Worm (Caenorhabditis elegans) whole organism, early embryonic: ENCODE measurements around the gene ugt-21.

Experiments
- B0310.2 ChIP-seq: sonication (generic microtip); optimal IDR thresholded peaks from 2 replicates; lab custom pipeline; 2016; ENCODE audit warnings: mild to moderate bottlenecking, missing genetic modification characterization, missing compliant biosample characterization
- F13C5.2 ChIP-seq: sonication (generic microtip); optimal IDR thresholded peaks from 2 replicates; lab custom pipeline; 2017; ENCODE audit warnings: mild to moderate bottlenecking, missing genetic modification characterization, inconsistent platforms, missing compliant biosample characterization
- aly-1 ChIP-seq: sonication (generic microtip); optimal IDR thresholded peaks from 2 replicates; lab custom pipeline; 2016; ENCODE audit warnings: missing genetic modification characterization, missing compliant biosample characterization
- ama-1 ChIP-seq: fragments of 150-350 bp; optimal IDR thresholded peaks from 2 replicates; lab custom pipeline; 2014
- ceh-36 ChIP-seq: sonication (generic microtip); optimal IDR thresholded peaks from 2 replicates; lab custom pipeline; 2016; ENCODE audit warnings: missing genetic modification characterization, inconsistent platforms, missing compliant biosample characterization
- ets-7 ChIP-seq: sonication (generic microtip); optimal IDR thresholded peaks from 2 replicates; lab custom pipeline; 2016; ENCODE audit warnings: missing genotype, missing genetic modification characterization, missing compliant biosample characterization
- flt-1 ChIP-seq: fragments of 200-800 bp; sonication (Bioruptor generic); IDR thresholded peaks from 2 replicates; pipeline ENCODE4 v1.3.6; 2022; ENCODE audit warnings: missing genetic modification characterization, missing compliant biosample characterization
- hmg-4 ChIP-seq: fragments of 200-800 bp; sonication (Bioruptor generic); optimal IDR thresholded peaks from 2 replicates; lab custom pipeline; 2018; ENCODE audit warnings: mild to moderate bottlenecking, missing genetic modification characterization, missing compliant biosample characterization
- hnd-1 ChIP-seq: sonication (generic microtip); optimal IDR thresholded peaks from 2 replicates; lab custom pipeline; 2016; ENCODE audit warnings: missing genetic modification characterization, missing compliant biosample characterization
- tra-4 ChIP-seq: sonication (generic microtip); optimal IDR thresholded peaks from 2 replicates; lab custom pipeline; 2017; ENCODE audit warnings: missing genetic modification characterization, missing compliant biosample characterization

- TF ChIP-seq ets-7 (no peak), ceh-36 (tag; lab: Kevin White, UChicago) (no peak), ama-1 (no peak), B0310.2 (tag; lab: Kevin White, UChicago) (no peak), flt-1 (GFP tag; lab: Robert Waterston, UW) (no peak), hnd-1 (no peak), hmg-4 (GFP tag; lab: Kevin White, UChicago) (no peak), aly-1 (tag; lab: Kevin White, UChicago) (no peak), F13C5.2 (tag; lab: Kevin White, UChicago) (no peak), tra-4 (tag; lab: Kevin White, UChicago) (no peak)
Observed at ce11 chrIV:9480936-9481335, 19.2 kb upstream of the ugt-21 start, which contains the start of gene cng-3.
